Worm (Caenorhabditis elegans): Measurements from ENCODE around the gene pfd-5.

The pfd-5 gene

DNA sequence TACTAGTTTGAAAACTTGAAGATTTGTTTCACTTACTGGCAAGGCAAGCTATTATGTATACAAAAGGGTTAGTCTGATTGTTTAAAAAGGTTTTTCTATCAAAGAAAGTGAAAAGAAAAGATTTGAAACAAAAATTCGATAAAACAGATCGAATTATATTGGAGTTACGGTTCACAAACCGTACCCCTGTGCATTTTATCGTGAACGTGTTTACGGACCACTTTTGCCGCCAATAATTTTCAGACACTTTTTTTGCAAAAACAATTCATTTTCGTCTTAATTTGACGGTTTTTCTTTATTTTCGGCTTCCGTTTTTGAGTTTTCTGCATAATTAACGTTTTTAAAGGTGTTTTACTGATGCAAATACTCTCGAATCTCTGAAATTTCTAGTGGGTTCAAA, 33.4 kb downstream of the pfd-5 start:
- TF ChIP-seq elt-3 (tag; optimal IDR thresholded peaks at IDR 0.05): no peak
- TF ChIP-seq nhr-11 (tag; optimal IDR thresholded peaks at IDR 0.05): no peak
- no peak for TF ChIP-seq unc-62 (GFP tag; optimal IDR thresholded peaks at IDR 0.05)
- TF ChIP-seq jun-1 (tag; optimal IDR thresholded peaks at IDR 0.05): no peak
- TF ChIP-seq fos-1 (tag; optimal IDR thresholded peaks at IDR 0.05): no peak
- TF ChIP-seq ceh-9 (tag; optimal IDR thresholded peaks at IDR 0.05): no peak
- TF ChIP-seq ztf-11 (tag; optimal IDR thresholded peaks at IDR 0.05): no peak
- TF ChIP-seq nhr-25 (tag; optimal IDR thresholded peaks at IDR 0.05): no peak
- TF ChIP-seq ama-1 (optimal IDR thresholded peaks at IDR 0.05): no peak
- no peak for TF ChIP-seq pqm-1 (tag; optimal IDR thresholded peaks at IDR 0.05)
- no peak for TF ChIP-seq ZK546.5 (tag; optimal IDR thresholded peaks at IDR 0.05)

DNA sequence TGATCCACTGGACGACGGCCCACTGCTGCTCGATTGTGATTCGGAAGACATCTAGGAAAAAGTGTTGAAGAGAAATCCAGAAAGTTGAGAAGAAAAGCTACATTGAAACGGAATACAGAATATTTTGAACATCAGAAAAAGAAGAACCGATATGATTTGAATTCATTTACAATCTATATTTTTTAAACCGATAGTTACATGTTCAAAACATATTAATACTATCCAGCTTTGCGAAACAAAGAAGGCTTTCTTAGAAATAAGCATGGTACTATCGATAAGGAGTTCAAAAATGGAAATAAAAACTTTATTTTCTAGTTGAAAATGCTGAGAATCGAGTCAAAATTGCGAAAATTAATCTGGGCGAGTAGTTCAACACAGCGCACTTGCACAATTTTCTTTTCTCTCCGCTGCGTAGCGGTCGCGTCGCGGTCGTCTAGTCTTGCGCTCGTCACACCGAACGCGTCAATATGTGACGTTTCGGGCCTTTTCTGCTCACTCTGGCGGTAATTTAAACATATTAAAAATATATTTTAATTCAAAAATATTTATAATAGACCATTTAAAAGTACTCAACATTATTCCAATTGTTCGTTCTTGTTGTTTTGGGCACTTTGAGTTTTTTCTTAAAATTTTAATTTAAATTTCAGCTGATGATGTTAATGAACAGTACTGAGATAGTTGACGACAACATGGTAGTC, 36.5 kb downstream of the pfd-5 start, which contains the start of the genes syf-2 and K04G7.1:
TSS of gene syf-2 (minus strand) at position 51 of the 698 bp plus-strand sequence.
TSS of gene K04G7.1 (plus strand) at position 648 of the 698 bp plus-strand sequence.
- TF ChIP-seq nfya-1 (tag; optimal IDR thresholded peaks at IDR 0.05; ENCODE audit: insufficient read depth) (peak; percentile 94), nhr-76 (tag; optimal IDR thresholded peaks at IDR 0.05) (no peak), ceh-9 (tag; optimal IDR thresholded peaks at IDR 0.05) (no peak), lsy-12 (tag; optimal IDR thresholded peaks at IDR 0.05) (peak; percentile 78), aly-2 (tag; optimal IDR thresholded peaks at IDR 0.05) (no peak), skn-1 (tag; optimal IDR thresholded peaks at IDR 0.05) (peak; percentile 79), nhr-67 (tag; optimal IDR thresholded peaks at IDR 0.05) (no peak), ztf-11 (tag; optimal IDR thresholded peaks at IDR 0.05) (no peak), snpc-4 (tag; optimal IDR thresholded peaks at IDR 0.05) (peak; percentile 90), nhr-25 (tag; optimal IDR thresholded peaks at IDR 0.05) (peak; percentile 76), ceh-16 (tag; optimal IDR thresholded peaks at IDR 0.05) (no peak), ZK546.5 (tag; optimal IDR thresholded peaks at IDR 0.05) (peak; percentile 20), sea-2 (GFP tag; optimal IDR thresholded peaks at IDR 0.05) (no peak), ceh-28 (tag; optimal IDR thresholded peaks at IDR 0.05) (peak; percentile 72), egl-27 (tag; optimal IDR thresholded peaks at IDR 0.05) (peak; percentile 92), elt-2 (tag; optimal IDR thresholded peaks at IDR 0.05) (peak; percentile 74), lin-39 (tag; optimal IDR thresholded peaks at IDR 0.05) (peak; percentile 91), hmg-11 (tag; optimal IDR thresholded peaks at IDR 0.05) (peak; percentile 65), mml-1 (tag; optimal IDR thresholded peaks at IDR 0.05) (no peak), ztf-4 (tag; optimal IDR thresholded peaks at IDR 0.05) (no peak), mdl-1 (tag; optimal IDR thresholded peaks at IDR 0.05) (no peak), nhr-11 (tag; optimal IDR thresholded peaks at IDR 0.05) (no peak), ama-1 (optimal IDR thresholded peaks at IDR 0.05) (peak; percentile 43), nhr-28 (tag; optimal IDR thresholded peaks at IDR 0.05) (no peak), jun-1 (tag; optimal IDR thresholded peaks at IDR 0.05) (peak; percentile 83), zag-1 (tag; optimal IDR thresholded peaks at IDR 0.05) (no peak), unc-62 (GFP tag; optimal IDR thresholded peaks at IDR 0.05) (peak; percentile 53), lin-15B (tag; optimal IDR thresholded peaks at IDR 0.05) (peak; percentile 99), unc-39 (tag; optimal IDR thresholded peaks at IDR 0.05) (no peak), fos-1 (tag; optimal IDR thresholded peaks at IDR 0.05) (no peak), elt-3 (tag; optimal IDR thresholded peaks at IDR 0.05) (peak in 1 of 3 experiments; percentile 14), nhr-77 (tag; optimal IDR thresholded peaks at IDR 0.05) (no peak), nhr-43 (tag; optimal IDR thresholded peaks at IDR 0.05; ENCODE audit: poor library complexity, severe bottlenecking) (peak; percentile 62), fkh-10 (GFP tag; optimal IDR thresholded peaks at IDR 0.05) (peak; percentile 85), pha-4 (tag; optimal IDR thresholded peaks at IDR 0.05) (peak; percentile 95), elt-1 (tag; optimal IDR thresholded peaks at IDR 0.05) (peak; percentile 59), ceh-82 (tag; optimal IDR thresholded peaks at IDR 0.05) (peak; percentile 47), R02D3.7 (tag; optimal IDR thresholded peaks at IDR 0.05) (peak; percentile 76), tbx-2 (tag; optimal IDR thresholded peaks at IDR 0.05) (peak; percentile 61), pqm-1 (tag; optimal IDR thresholded peaks at IDR 0.05) (peak; percentile 29), nhr-12 (tag; optimal IDR thresholded peaks at IDR 0.05) (no peak), nhr-237 (tag; optimal IDR thresholded peaks at IDR 0.05) (no peak), eor-1 (tag; optimal IDR thresholded peaks at IDR 0.05) (no peak), fkh-2 (tag; optimal IDR thresholded peaks at IDR 0.05) (no peak), nhr-23 (tag; optimal IDR thresholded peaks at IDR 0.05) (peak; percentile 94), egl-5 (tag; optimal IDR thresholded peaks at IDR 0.05) (peak; percentile 57), daf-12 (tag; optimal IDR thresholded peaks at IDR 0.05) (no peak)

Data from whole organism, L3 larva.